Fruit fly (Drosophila melanogaster): ENCODE data around the gene Pi3K92E.

Gene Pi3K92E

DNA sequence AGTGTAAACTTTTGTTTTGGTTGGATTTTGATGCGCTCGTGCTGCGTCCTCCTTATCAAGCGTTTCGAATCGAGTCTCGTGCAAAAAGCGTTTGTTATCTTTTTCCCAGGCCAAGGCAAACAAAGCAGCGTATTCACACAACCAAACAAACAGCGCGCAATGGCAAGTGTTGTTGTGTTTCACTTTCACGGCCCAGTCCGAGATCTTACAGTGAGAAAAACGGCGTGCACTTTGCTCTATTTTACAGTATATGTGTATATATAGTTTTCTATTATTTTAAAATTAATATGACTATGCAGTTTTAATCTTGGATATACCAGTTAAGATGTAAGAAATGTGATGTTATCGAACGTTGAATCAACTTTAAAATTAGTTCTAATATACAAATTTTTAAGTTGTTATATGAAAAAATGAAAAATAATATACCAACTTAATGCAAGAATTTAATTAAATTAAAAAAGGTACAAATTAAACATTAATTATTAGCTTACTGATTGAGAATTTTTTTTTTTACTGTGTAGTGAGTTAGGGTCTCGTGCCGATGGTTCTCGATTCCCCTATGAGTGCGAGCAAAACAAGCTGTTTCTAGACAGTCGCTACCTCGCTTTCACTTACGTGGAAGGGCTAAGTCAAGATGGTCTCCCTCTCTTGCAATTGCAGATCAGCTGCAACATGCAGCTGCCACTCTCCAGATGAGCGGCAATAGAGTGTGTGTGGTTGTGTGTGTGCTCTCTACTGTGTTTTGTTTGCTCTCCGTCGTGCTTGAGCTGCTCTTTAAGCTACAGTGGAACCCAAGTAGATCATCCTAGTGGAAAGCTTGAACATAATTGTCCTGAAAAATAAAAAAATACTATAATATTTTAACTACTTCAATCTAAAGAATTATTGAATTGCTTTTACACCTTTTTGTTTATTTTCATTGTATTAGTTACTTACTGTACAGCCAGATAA, 40.1 kb downstream of the Pi3K92E start (continued):
- TF ChIP-seq CG1832 (GFP tag; optimal IDR thresholded peaks at IDR 0.05) (peak; percentile 59), CG17328 (GFP tag; IDR thresholded peaks at IDR 0.05) (peak; percentile 82), CG14860 (GFP tag; IDR thresholded peaks at IDR 0.05; ENCODE audit: partially characterized antibody) (no peak), CG15011 (GFP tag; optimal IDR thresholded peaks at IDR 0.05) (peak; percentile 72), btn (GFP tag; optimal IDR thresholded peaks at IDR 0.05) (no peak), slp2 (GFP tag; optimal IDR thresholded peaks at IDR 0.05) (no peak), prd (optimal IDR thresholded peaks at IDR 0.05) (no peak), prd (GFP tag; IDR thresholded peaks at IDR 0.05) (peak; percentile 86), CG9437 (GFP tag; optimal IDR thresholded peaks at IDR 0.05) (peak; percentile 85), gfzf (GFP tag; optimal IDR thresholded peaks at IDR 0.05) (no peak), grn (GFP tag; optimal IDR thresholded peaks at IDR 0.05) (no peak), Ets65A (GFP tag) (peak; percentile 73), CG2120 (GFP tag; optimal IDR thresholded peaks at IDR 0.05) (peak; percentile 55), vfl (GFP tag; optimal IDR thresholded peaks at IDR 0.05) (no peak), CG8290 (GFP tag; optimal IDR thresholded peaks at IDR 0.05) (peak; percentile 65), CG8290 (tag; optimal IDR thresholded peaks at IDR 0.05) (peak; percentile 11 to 25), CG30020 (tag; optimal IDR thresholded peaks at IDR 0.05) (peak; percentile 72), org-1 (GFP tag; optimal IDR thresholded peaks at IDR 0.05) (peak; percentile 86), otp (GFP tag; IDR thresholded peaks at IDR 0.05) (peak; percentile 74), kay (GFP tag; optimal IDR thresholded peaks at IDR 0.05) (peak; percentile 43), slou (GFP tag; optimal IDR thresholded peaks at IDR 0.05) (peak; percentile 67), CG7928 (GFP tag; optimal IDR thresholded peaks at IDR 0.05) (no peak), z (GFP tag; IDR thresholded peaks at IDR 0.05) (no peak), Tbp (GFP tag; optimal IDR thresholded peaks at IDR 0.05) (no peak), CG13775 (GFP tag; optimal IDR thresholded peaks at IDR 0.05) (peak; percentile 85), C15 (GFP tag; IDR thresholded peaks at IDR 0.05) (no peak), Ptx1 (GFP tag; IDR thresholded peaks at IDR 0.05) (peak; percentile 89), dm (GFP tag; optimal IDR thresholded peaks at IDR 0.05) (no peak), CG17829 (tag; optimal IDR thresholded peaks at IDR 0.05) (peak; percentile 97), CG2712 (tag; optimal IDR thresholded peaks at IDR 0.05) (peak; percentile 98), Dbx (GFP tag; IDR thresholded peaks at IDR 0.05) (peak; percentile 65), trh (GFP tag; optimal IDR thresholded peaks at IDR 0.05) (peak; percentile 70), CG3847 (GFP tag; IDR thresholded peaks at IDR 0.05) (peak; percentile 61), ato (GFP tag; IDR thresholded peaks at IDR 0.05; ENCODE audit: partially characterized antibody) (no peak), mirr (GFP tag; optimal IDR thresholded peaks at IDR 0.05) (no peak), peb (GFP tag; IDR thresholded peaks at IDR 0.05) (peak; percentile 70; the same call in 1 of the 2 replicates), CG16813 (GFP tag; IDR thresholded peaks at IDR 0.05; ENCODE audit: partially characterized antibody) (no peak), CG1602 (GFP tag; optimal IDR thresholded peaks at IDR 0.05) (peak; percentile 86), Stat92E (GFP tag; optimal IDR thresholded peaks at IDR 0.05) (peak in 1 of 3 experiments; percentile 88), Sin3A (optimal IDR thresholded peaks at IDR 0.05) (no peak), CG4424 (GFP tag; optimal IDR thresholded peaks at IDR 0.05) (peak; percentile 87), CG1529 (GFP tag; optimal IDR thresholded peaks at IDR 0.05) (peak; percentile 71), Side (GFP tag; optimal IDR thresholded peaks at IDR 0.05) (peak; percentile 27), CG2875 (GFP tag; optimal IDR thresholded peaks at IDR 0.05) (peak; percentile 85), ab (GFP tag; optimal IDR thresholded peaks at IDR 0.05) (no peak), CG13894 (tag; optimal IDR thresholded peaks at IDR 0.05) (no peak), NC2α (GFP tag; optimal IDR thresholded peaks at IDR 0.05) (no peak), CG7963 (GFP tag; IDR thresholded peaks at IDR 0.05; ENCODE audit: partially characterized antibody) (no peak), CG6683 (GFP tag; optimal IDR thresholded peaks at IDR 0.05) (peak; percentile 80), pzg (GFP tag; optimal IDR thresholded peaks at IDR 0.05) (no peak)

All from whole organism, embryonic.